Fruit fly (Drosophila melanogaster) whole organism, wandering third instar larva: ENCODE measurements around the gene scpr-C.

Experiments
- Abd-B ChIP-seq: fragments of >200 bp; optimal IDR thresholded peaks from 2 replicates; lab custom pipeline; 2017; ENCODE audit warnings: missing biosample characterization, missing genetic modification characterization
- CG32264 ChIP-seq: fragments of 200-800 bp; sonication (Bioruptor generic); optimal IDR thresholded peaks from 2 replicates; lab custom pipeline; 2016; ENCODE audit warnings: missing biosample characterization, missing genetic modification characterization
- CG9705 ChIP-seq: fragments of 200-800 bp; sonication (Bioruptor generic); optimal IDR thresholded peaks from 2 replicates; lab custom pipeline; 2018; ENCODE audit warnings: missing biosample characterization, mild to moderate bottlenecking, missing genetic modification characterization
- CrebA ChIP-seq: fragments of 200-800 bp; sonication (Bioruptor generic); optimal IDR thresholded peaks from 2 replicates; lab custom pipeline; 2016; ENCODE audit warnings: missing biosample characterization, mild to moderate bottlenecking, missing genetic modification characterization, borderline replicate concordance
- Dfd ChIP-seq: fragments of >200 bp; optimal IDR thresholded peaks from 2 replicates; lab custom pipeline; 2017; ENCODE audit warnings: missing biosample characterization, missing genetic modification characterization
- Dif ChIP-seq: fragments of 200-275, 200-300 bp; sonication (Bioruptor generic); optimal IDR thresholded peaks from 2 replicates; lab custom pipeline; 2018; ENCODE audit warnings: missing biosample characterization, missing genetic modification characterization; ENCODE audit not compliant: partially characterized antibody
- GATAd ChIP-seq: sonication (Bioruptor generic); optimal IDR thresholded peaks from 2 replicates; lab custom pipeline; 2016; ENCODE audit warnings: missing biosample characterization, missing genetic modification characterization
- HLH106 ChIP-seq: fragments of 200-800 bp; optimal IDR thresholded peaks from 3 replicates; lab custom pipeline; 2019; ENCODE audit warnings: missing biosample characterization, mild to moderate bottlenecking, missing genetic modification characterization, moderate library complexity
- Hnf4 ChIP-seq: fragments of 200-800 bp; sonication (Bioruptor generic); optimal IDR thresholded peaks from 2 replicates; lab custom pipeline; 2016; ENCODE audit warnings: missing biosample characterization, mild to moderate bottlenecking, missing genetic modification characterization
- Hr78 ChIP-seq: fragments of >200 bp; optimal IDR thresholded peaks from 2 replicates; lab custom pipeline; 2017; ENCODE audit warnings: missing biosample characterization, missing genetic modification characterization
- Hr83 ChIP-seq: fragments of 200-300 bp; sonication (Bioruptor generic); optimal IDR thresholded peaks from 2 replicates; lab custom pipeline; 2016; ENCODE audit warnings: missing biosample characterization, mild to moderate bottlenecking, missing genetic modification characterization, moderate library complexity; ENCODE audit not compliant: poor library complexity, severe bottlenecking
- Jra ChIP-seq: sonication (Bioruptor generic); optimal IDR thresholded peaks from 2 replicates; lab custom pipeline; 2016; ENCODE audit warnings: missing biosample characterization, missing genetic modification characterization
- Mio ChIP-seq: sonication (Bioruptor generic); optimal IDR thresholded peaks from 2 replicates; lab custom pipeline; 2016; ENCODE audit warnings: missing biosample characterization, missing genetic modification characterization
- Myc ChIP-seq: fragments of >200 bp; optimal IDR thresholded peaks from 2 replicates; lab custom pipeline; 2017
- N ChIP-seq: fragments of >200 bp; optimal IDR thresholded peaks from 2 replicates; lab custom pipeline; 2018; ENCODE audit warnings: missing biosample characterization, missing external identifiers, missing genetic modification characterization
- OdsH ChIP-seq: fragments of 200-800 bp; sonication (Bioruptor generic); optimal IDR thresholded peaks from 2 replicates; lab custom pipeline; 2016; ENCODE audit warnings: missing biosample characterization, mild to moderate bottlenecking, missing genetic modification characterization
- Rel ChIP-seq, 2 experiments: fragments of 200-800 bp; sonication (Bioruptor generic) in 1 of 2; optimal IDR thresholded peaks; 2 replicates in 1 of 2; 3 replicates in 1 of 2; lab custom pipeline; 2016 to 2019; ENCODE audit warnings: mild to moderate bottlenecking in 2 of 2, missing biosample characterization in 2 of 2, missing genetic modification characterization in 2 of 2, moderate library complexity in 1 of 2
- Sp1 ChIP-seq: fragments of 200-800 bp; sonication (Bioruptor generic); optimal IDR thresholded peaks from 3 replicates; lab custom pipeline; 2019; ENCODE audit warnings: missing biosample characterization, mild to moderate bottlenecking, missing genetic modification characterization, moderate library complexity
- Vsx2 ChIP-seq: fragments of 200-300, 225-300 bp; sonication (Bioruptor generic); optimal IDR thresholded peaks from 2 replicates; lab custom pipeline; 2018; ENCODE audit warnings: missing biosample characterization, missing genetic modification characterization; ENCODE audit not compliant: partially characterized antibody
- br ChIP-seq: fragments of 200-800 bp; sonication (Bioruptor generic); optimal IDR thresholded peaks from 2 replicates; lab custom pipeline; 2016; ENCODE audit warnings: missing biosample characterization, missing genetic modification characterization
- brk ChIP-seq: fragments of 200-800 bp; sonication (Bioruptor generic); optimal IDR thresholded peaks from 2 replicates; lab custom pipeline; 2016; ENCODE audit warnings: missing biosample characterization, mild to moderate bottlenecking, missing genetic modification characterization
- dl ChIP-seq, 2 experiments: fragments of 175-275, 200-275 bp in 1 of 2; fragments of 200-275 bp in 1 of 2; sonication (Bioruptor generic); optimal IDR thresholded peaks; lab custom pipeline; 2018; ENCODE audit warnings: mild to moderate bottlenecking in 2 of 2, missing biosample characterization in 2 of 2, missing genetic modification characterization in 2 of 2, moderate library complexity in 2 of 2; ENCODE audit not compliant: partially characterized antibody in 2 of 2, insufficient read depth in 1 of 2
- dmrt93B ChIP-seq: fragments of 200-800 bp; sonication (Bioruptor generic); optimal IDR thresholded peaks from 2 replicates; lab custom pipeline; 2018; ENCODE audit warnings: missing biosample characterization, mild to moderate bottlenecking, missing genetic modification characterization
- dsf ChIP-seq: sonication (Bioruptor generic); optimal IDR thresholded peaks from 2 replicates; lab custom pipeline; 2016; ENCODE audit warnings: missing biosample characterization, missing genetic modification characterization, borderline replicate concordance
- ey ChIP-seq: fragments of 200-800 bp; sonication (Bioruptor generic); optimal IDR thresholded peaks from 2 replicates; lab custom pipeline; 2016; ENCODE audit warnings: missing biosample characterization, missing genetic modification characterization
- foxo ChIP-seq, 2 experiments: fragments of 200-800 bp; sonication (Bioruptor generic); optimal IDR thresholded peaks; 2 replicates in 1 of 2; 3 replicates in 1 of 2; lab custom pipeline; 2016 to 2017; ENCODE audit warnings: missing biosample characterization in 2 of 2, missing genetic modification characterization in 2 of 2
- fru ChIP-seq: fragments of 200-800 bp; sonication (Bioruptor generic); optimal IDR thresholded peaks from 3 replicates; lab custom pipeline; 2016; ENCODE audit warnings: missing biosample characterization, mild to moderate bottlenecking, missing genetic modification characterization
- h ChIP-seq: fragments of 200-800 bp; sonication (Bioruptor generic); optimal IDR thresholded peaks from 3 replicates; lab custom pipeline; 2016; ENCODE audit warnings: missing biosample characterization, mild to moderate bottlenecking, missing genetic modification characterization
- jim ChIP-seq: fragments of 175-275, 200-325 bp; sonication (Bioruptor generic); optimal IDR thresholded peaks from 2 replicates; lab custom pipeline; 2016; ENCODE audit warnings: missing biosample characterization, mild to moderate bottlenecking, missing genetic modification characterization
- lola ChIP-seq: fragments of >200 bp; optimal IDR thresholded peaks from 2 replicates; lab custom pipeline; 2017; ENCODE audit warnings: missing biosample characterization, missing genetic modification characterization
- pan ChIP-seq: fragments of >200 bp; optimal IDR thresholded peaks from 2 replicates; lab custom pipeline; 2017
- psq ChIP-seq: fragments of 200-800 bp; sonication (Bioruptor generic); optimal IDR thresholded peaks from 3 replicates; lab custom pipeline; 2017; ENCODE audit warnings: missing biosample characterization, mild to moderate bottlenecking, missing genetic modification characterization, moderate library complexity
- rgr ChIP-seq: fragments of 200-800 bp; sonication (Bioruptor generic); optimal IDR thresholded peaks from 3 replicates; lab custom pipeline; 2016; ENCODE audit warnings: missing biosample characterization, mild to moderate bottlenecking, missing genetic modification characterization
- sage ChIP-seq: fragments of 200-800 bp; sonication (Bioruptor generic); optimal IDR thresholded peaks from 2 replicates; lab custom pipeline; 2016; ENCODE audit warnings: missing biosample characterization, mild to moderate bottlenecking, missing genetic modification characterization
- sv ChIP-seq: fragments of 200-800 bp; sonication (Bioruptor generic); optimal IDR thresholded peaks from 3 replicates; lab custom pipeline; 2016; ENCODE audit warnings: missing biosample characterization, missing genetic modification characterization
- tai ChIP-seq: sonication (Bioruptor generic); optimal IDR thresholded peaks from 2 replicates; lab custom pipeline; 2016; ENCODE audit warnings: missing biosample characterization, missing genetic modification characterization
- usp ChIP-seq: fragments of >200 bp; optimal IDR thresholded peaks from 2 replicates; lab custom pipeline; 2017; ENCODE audit warnings: missing biosample characterization, missing genetic modification characterization
- woc ChIP-seq: sonication (Bioruptor generic); optimal IDR thresholded peaks from 2 replicates; lab custom pipeline; 2016; ENCODE audit warnings: missing biosample characterization, mild to moderate bottlenecking, missing genetic modification characterization

The scpr-C gene

dm6 chr3R:11211291-11212061 lies 13.8 kb upstream of the scpr-C start:
- TF ChIP-seq Rel (GFP tag; optimal IDR thresholded peaks at IDR 0.05; lab: Kevin White, UChicago) (no peak), Rel (tag; optimal IDR thresholded peaks at IDR 0.05; lab: Kevin White, UChicago) (peak; percentile 64), Jra (GFP tag; lab: Kevin White, UChicago) (peak; percentile 88), Abd-B (GFP tag; lab: Kevin White, UChicago) (no peak), foxo (GFP tag; optimal IDR thresholded peaks at IDR 0.05; lab: Kevin White, UChicago) (peak in 1 of 2 experiments; percentile 80), woc (GFP tag; lab: Kevin White, UChicago) (peak; percentile 82), GATAd (no peak), OdsH (peak; percentile 62), ey (GFP tag; lab: Kevin White, UChicago) (peak; percentile 65), CrebA (GFP tag; lab: Kevin White, UChicago) (no peak), Mio (GFP tag; lab: Kevin White, UChicago) (no peak), lola (GFP tag; lab: Kevin White, UChicago) (no peak), Sp1 (GFP tag; lab: Kevin White, UChicago) (peak; percentile 59), CG32264 (GFP tag; lab: Kevin White, UChicago) (no peak), dsf (GFP tag; lab: Kevin White, UChicago) (no peak), Hnf4 (peak; percentile 61), HLH106 (peak; percentile 73), N (GFP tag; lab: Kevin White, UChicago) (no peak), h (GFP tag; lab: Kevin White, UChicago) (peak; percentile 74), pan (lab: Kevin White, UChicago) (no peak), Myc (lab: Kevin White, UChicago) (peak; percentile 71), br (GFP tag; lab: Kevin White, UChicago) (peak; percentile 36), Dif (no peak), Hr83 (GFP tag; lab: Kevin White, UChicago) (peak; percentile 66), sage (GFP tag; lab: Kevin White, UChicago) (no peak), rgr (GFP tag; lab: Kevin White, UChicago) (peak; percentile 77), fru (GFP tag; lab: Kevin White, UChicago) (peak; percentile 60), Hr78 (GFP tag; lab: Kevin White, UChicago) (no peak), CG9705 (peak; percentile 40), Vsx2 (GFP tag; lab: Kevin White, UChicago) (no peak), usp (GFP tag; lab: Kevin White, UChicago) (no peak), dl (GFP tag; optimal IDR thresholded peaks at IDR 0.05; lab: Kevin White, UChicago; ENCODE audit: insufficient read depth in 1 of 2, partially characterized antibody in 2 of 2) (peak in 1 of 2 experiments; percentile 4), tai (GFP tag; lab: Kevin White, UChicago) (no peak), brk (no peak), dmrt93B (GFP tag; lab: Kevin White, UChicago) (peak; percentile 41), psq (GFP tag; lab: Kevin White, UChicago) (peak; percentile 63), sv (GFP tag; lab: Kevin White, UChicago) (peak; percentile 55), jim (GFP tag; lab: Kevin White, UChicago) (no peak), Dfd (GFP tag; lab: Kevin White, UChicago) (no peak)

DNA sequence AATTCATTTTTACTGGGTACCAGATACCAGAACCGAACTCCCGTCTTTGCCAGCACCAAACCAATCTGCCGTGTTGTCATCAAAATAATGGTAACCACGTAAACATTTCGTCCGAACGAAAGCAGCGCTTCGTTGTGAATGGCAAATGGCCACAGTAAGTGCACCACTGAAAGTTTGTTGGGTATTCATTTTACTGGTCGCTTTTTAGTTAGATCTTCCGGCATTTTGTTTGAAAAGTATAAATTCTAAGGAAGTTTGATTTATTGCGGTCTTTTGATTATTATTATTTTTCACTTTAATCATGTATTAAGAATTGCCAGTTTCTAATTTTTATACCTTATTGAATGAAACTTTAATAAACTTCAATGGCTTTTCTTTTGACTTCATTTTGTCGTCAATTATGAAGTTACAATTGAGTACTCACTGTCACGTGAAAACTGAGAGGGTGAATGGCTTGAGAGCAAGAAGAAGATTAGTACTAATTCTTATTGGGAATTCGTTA lies 10.8 kb upstream of the scpr-C start, which contains the start of gene ZnT86D:
Gene ZnT86D, minus strand, starts transcription at position 91 of the 502 bp plus-strand sequence.
- TF ChIP-seq GATAd, result no peak
- peak; percentile 59 for TF ChIP-seq CG9705
- TF ChIP-seq Abd-B (GFP tag; lab: Kevin White, UChicago), result no peak
- peak; percentile 81 for TF ChIP-seq Sp1 (GFP tag; lab: Kevin White, UChicago)
- peak; percentile 39 for TF ChIP-seq Hr83 (GFP tag; lab: Kevin White, UChicago)
- no peak for TF ChIP-seq pan (lab: Kevin White, UChicago)
- TF ChIP-seq usp (GFP tag; lab: Kevin White, UChicago), result no peak
- TF ChIP-seq Rel (GFP tag; optimal IDR thresholded peaks at IDR 0.05; lab: Kevin White, UChicago), result no peak
- TF ChIP-seq Rel (tag; optimal IDR thresholded peaks at IDR 0.05; lab: Kevin White, UChicago), result peak; percentile 44
- TF ChIP-seq dmrt93B (GFP tag; lab: Kevin White, UChicago), result peak; percentile 39
- peak; percentile 96 for TF ChIP-seq woc (GFP tag; lab: Kevin White, UChicago)
- TF ChIP-seq dl (GFP tag; optimal IDR thresholded peaks at IDR 0.05; lab: Kevin White, UChicago; ENCODE audit: insufficient read depth in 1 of 2, partially characterized antibody in 2 of 2), result no peak
- no peak for TF ChIP-seq N (GFP tag; lab: Kevin White, UChicago)
- TF ChIP-seq Dfd (GFP tag; lab: Kevin White, UChicago), result no peak
- TF ChIP-seq psq (GFP tag; lab: Kevin White, UChicago), result peak; percentile 78
- TF ChIP-seq sage (GFP tag; lab: Kevin White, UChicago), result no peak
- no peak for TF ChIP-seq CrebA (GFP tag; lab: Kevin White, UChicago)
- TF ChIP-seq HLH106, result peak; percentile 84
- TF ChIP-seq Myc (lab: Kevin White, UChicago), result peak; percentile 58
- TF ChIP-seq br (GFP tag; lab: Kevin White, UChicago), result peak; percentile 75
- peak; percentile 22 for TF ChIP-seq Jra (GFP tag; lab: Kevin White, UChicago)
- TF ChIP-seq CG32264 (GFP tag; lab: Kevin White, UChicago), result peak; percentile 30
- no peak for TF ChIP-seq lola (GFP tag; lab: Kevin White, UChicago)
- peak; percentile 86 for TF ChIP-seq fru (GFP tag; lab: Kevin White, UChicago)
- TF ChIP-seq ey (GFP tag; lab: Kevin White, UChicago), result peak; percentile 61
- TF ChIP-seq h (GFP tag; lab: Kevin White, UChicago), result peak; percentile 73
- TF ChIP-seq Vsx2 (GFP tag; lab: Kevin White, UChicago), result no peak
- TF ChIP-seq jim (GFP tag; lab: Kevin White, UChicago), result no peak
- TF ChIP-seq foxo (GFP tag; optimal IDR thresholded peaks at IDR 0.05; lab: Kevin White, UChicago), result peak in 1 of 2 experiments; percentile 64
- TF ChIP-seq Dif, result no peak
- no peak for TF ChIP-seq sv (GFP tag; lab: Kevin White, UChicago)
- no peak for TF ChIP-seq Mio (GFP tag; lab: Kevin White, UChicago)
- TF ChIP-seq OdsH, result peak; percentile 33
- TF ChIP-seq Hr78 (GFP tag; lab: Kevin White, UChicago), result no peak
- no peak for TF ChIP-seq tai (GFP tag; lab: Kevin White, UChicago)
- no peak for TF ChIP-seq dsf (GFP tag; lab: Kevin White, UChicago)
- TF ChIP-seq rgr (GFP tag; lab: Kevin White, UChicago), result peak; percentile 63
- peak; percentile 44 for TF ChIP-seq Hnf4
